Worm (Caenorhabditis elegans) whole organism, L4/young adult: ENCODE results near the gene Y54G2A.49.

Experiments
- W03F9.2 ChIP-seq: fragments of 150-350 bp; optimal IDR thresholded peaks from 2 replicates; lab custom pipeline; 2014; ENCODE audit warnings: missing biosample characterization, missing genetic modification characterization
- him-1 ChIP-seq: sonication (generic microtip); optimal IDR thresholded peaks from 2 replicates; lab custom pipeline; 2016; ENCODE audit warnings: missing genotype, missing genetic modification reagents, missing genetic modification characterization, missing compliant biosample characterization

ce11 chrIV:2890401-2890952, 37.4 kb upstream of the Y54G2A.49 start, which contains the start of the genes nprt-1 and dib-1:
- TF ChIP-seq W03F9.2 (tag; lab: Kevin White, UChicago): no peak
- no peak for TF ChIP-seq him-1 (tag; lab: Kevin White, UChicago)
